Worm (Caenorhabditis elegans) whole organism, midembryonic: Measurements from ENCODE around the gene C56E10.3.

Source experiments
- T22C8.4 ChIP-seq: fragments of 200-800 bp; sonication (Bioruptor generic); IDR thresholded peaks from 2 replicates; pipeline ENCODE4 v1.3.6; 2022; ENCODE audit warnings: missing genetic modification characterization, missing compliant biosample characterization
- cog-1 ChIP-seq: sonication (generic microtip); optimal IDR thresholded peaks from 2 replicates; lab custom pipeline; 2016; ENCODE audit warnings: missing genetic modification characterization, missing compliant biosample characterization
- flt-1 ChIP-seq: fragments of 200-800 bp; sonication (Bioruptor generic); IDR thresholded peaks from 2 replicates; pipeline ENCODE4 v1.3.6; 2022; ENCODE audit warnings: missing genetic modification characterization, missing compliant biosample characterization
- klf-2 ChIP-seq: fragments of 200-800 bp; sonication (Bioruptor generic); conservative IDR thresholded peaks from 2 replicates; pipeline ENCODE4 v1.3.6; 2022; ENCODE audit warnings: missing genetic modification reagents, missing genetic modification characterization, missing compliant biosample characterization
- med-1 ChIP-seq: sonication (generic microtip); optimal IDR thresholded peaks from 2 replicates; lab custom pipeline; 2017; ENCODE audit warnings: missing genetic modification characterization, mild to moderate bottlenecking, missing compliant biosample characterization, antibody characterized with exemption, missing genetic modification reagents; ENCODE audit not compliant: insufficient read depth
- ref-1 ChIP-seq: fragments of 200-800 bp; sonication (Bioruptor generic); conservative IDR thresholded peaks from 2 replicates; pipeline ENCODE4 v1.3.6; 2022; ENCODE audit warnings: missing genetic modification reagents, missing genetic modification characterization, missing compliant biosample characterization
- tab-1 ChIP-seq: fragments of 200-800 bp; sonication (Bioruptor generic); IDR thresholded peaks from 2 replicates; pipeline ENCODE4 v1.3.6; 2022; ENCODE audit warnings: missing genetic modification characterization, missing compliant biosample characterization
- ztf-23 ChIP-seq: fragments of 200-800 bp; sonication (Bioruptor generic); IDR thresholded peaks from 2 replicates; pipeline ENCODE4 v1.3.6; 2022; ENCODE audit warnings: missing genetic modification reagents, missing genetic modification characterization, missing compliant biosample characterization
- ztf-29 ChIP-seq: fragments of 200-800 bp; sonication (Bioruptor generic); IDR thresholded peaks from 2 replicates; pipeline ENCODE4 v1.3.6; 2022; ENCODE audit warnings: missing genetic modification reagents, missing genetic modification characterization, missing compliant biosample characterization

The C56E10.3 gene

ce11 chrX:6617622-6618021, 27.8 kb upstream of the C56E10.3 start:
- TF ChIP-seq cog-1 (tag; lab: Kevin White, UChicago) (no peak), klf-2 (no peak), ref-1 (no peak), T22C8.4 (no peak), med-1 (GFP tag; lab: Kevin White, UChicago) (no peak), tab-1 (GFP tag; lab: Robert Waterston, UW) (no peak), ztf-29 (GFP tag; lab: Robert Waterston, UW) (no peak), ztf-23 (no peak), flt-1 (GFP tag; lab: Robert Waterston, UW) (no peak)

- no peak for TF ChIP-seq klf-2
- TF ChIP-seq ztf-29 (GFP tag; lab: Robert Waterston, UW) = no peak
- TF ChIP-seq flt-1 (GFP tag; lab: Robert Waterston, UW) = no peak
- TF ChIP-seq cog-1 (tag; lab: Kevin White, UChicago) = no peak
- TF ChIP-seq tab-1 (GFP tag; lab: Robert Waterston, UW) = no peak
- TF ChIP-seq ref-1 = no peak
- TF ChIP-seq med-1 (GFP tag; lab: Kevin White, UChicago) = no peak
- TF ChIP-seq T22C8.4 = no peak
- TF ChIP-seq ztf-23 = no peak
Measured at ce11 chrX:6618712-6619111, 26.7 kb upstream of the C56E10.3 start, which contains the start of gene kqt-1. TSS of gene kqt-1 (plus strand) at chrX:6619012.

- TF ChIP-seq flt-1 (GFP tag; lab: Robert Waterston, UW) (0 out of 2 replicates have a peak, but pooled peaks have one; percentile 23), ztf-29 (GFP tag; lab: Robert Waterston, UW) (no peak)
Measured at ce11 chrX:6622552-6623236, 22.8 kb upstream of the C56E10.3 start, which contains the start of gene clec-266. TSS of gene clec-266 (minus strand) at chrX:6622915.

- no peak for TF ChIP-seq ztf-23
- TF ChIP-seq T22C8.4 = no peak
- no peak for TF ChIP-seq med-1 (GFP tag; lab: Kevin White, UChicago)
- TF ChIP-seq ztf-29 (GFP tag; lab: Robert Waterston, UW) = no peak
- no peak for TF ChIP-seq cog-1 (tag; lab: Kevin White, UChicago)
- TF ChIP-seq ref-1 = no peak
- TF ChIP-seq flt-1 (GFP tag; lab: Robert Waterston, UW) = no peak
- TF ChIP-seq klf-2 = no peak
- no peak for TF ChIP-seq tab-1 (GFP tag; lab: Robert Waterston, UW)
Measured at ce11 chrX:6625275-6625674, 20.2 kb upstream of the C56E10.3 start.

- TF ChIP-seq ztf-29 (GFP tag; lab: Robert Waterston, UW) = no peak
Measured at ce11 chrX:6630645-6631044, 14.8 kb upstream of the C56E10.3 start.

- TF ChIP-seq ztf-29 (GFP tag; lab: Robert Waterston, UW) (no peak), ztf-23 (no peak), T22C8.4 (no peak), med-1 (GFP tag; lab: Kevin White, UChicago) (no peak), cog-1 (tag; lab: Kevin White, UChicago) (no peak), tab-1 (GFP tag; lab: Robert Waterston, UW) (no peak), ref-1 (no peak), klf-2 (no peak), flt-1 (GFP tag; lab: Robert Waterston, UW) (no peak)
Measured at ce11 chrX:6631437-6631836, 14.0 kb upstream of the C56E10.3 start, which contains the start of gene aexr-2. TSS of gene aexr-2 (minus strand) at chrX:6631537.

ce11 chrX:6635173-6635572, 10.3 kb upstream of the C56E10.3 start, which contains the start of gene aexr-1:
TSS of gene aexr-1 (minus strand) at chrX:6635273.
- no peak for TF ChIP-seq klf-2
- no peak for TF ChIP-seq ztf-23
- no peak for TF ChIP-seq med-1 (GFP tag; lab: Kevin White, UChicago)
- no peak for TF ChIP-seq ztf-29 (GFP tag; lab: Robert Waterston, UW)
- no peak for TF ChIP-seq T22C8.4

- no peak for TF ChIP-seq ztf-29 (GFP tag; lab: Robert Waterston, UW)
- TF ChIP-seq T22C8.4 = no peak
- no peak for TF ChIP-seq klf-2
- TF ChIP-seq flt-1 (GFP tag; lab: Robert Waterston, UW) = no peak
- no peak for TF ChIP-seq tab-1 (GFP tag; lab: Robert Waterston, UW)
- TF ChIP-seq ztf-23 = no peak
- no peak for TF ChIP-seq med-1 (GFP tag; lab: Kevin White, UChicago)
- no peak for TF ChIP-seq cog-1 (tag; lab: Kevin White, UChicago)
- no peak for TF ChIP-seq ref-1
Measured at ce11 chrX:6637933-6638332, 7.5 kb upstream of the C56E10.3 start.

- no peak for TF ChIP-seq flt-1 (GFP tag; lab: Robert Waterston, UW)
- no peak for TF ChIP-seq ref-1
- no peak for TF ChIP-seq cog-1 (tag; lab: Kevin White, UChicago)
- no peak for TF ChIP-seq tab-1 (GFP tag; lab: Robert Waterston, UW)
Measured at ce11 chrX:6638985-6639573, 6.4 kb upstream of the C56E10.3 start.

ce11 chrX:6640570-6641199, 4.8 kb upstream of the C56E10.3 start, which contains the start of gene nhr-120:
TSS of gene nhr-120 (minus strand) at chrX:6640620.
- no peak for TF ChIP-seq cog-1 (tag; lab: Kevin White, UChicago)
- no peak for TF ChIP-seq med-1 (GFP tag; lab: Kevin White, UChicago)
- TF ChIP-seq ref-1 = no peak
- no peak for TF ChIP-seq T22C8.4
- TF ChIP-seq ztf-23 = no peak
- TF ChIP-seq ztf-29 (GFP tag; lab: Robert Waterston, UW) = no peak
- no peak for TF ChIP-seq klf-2
- no peak for TF ChIP-seq flt-1 (GFP tag; lab: Robert Waterston, UW)
- TF ChIP-seq tab-1 (GFP tag; lab: Robert Waterston, UW) = no peak
